Worm (Caenorhabditis elegans): ENCODE data around the gene elli-1.
"Not testable (repeated sequence)": the region's sequence is repeated elsewhere in the genome, so short reads cannot be mapped to it uniquely, and the experiment has no call there.

The elli-1 gene

ce11 chrIV:8730469-8730868 lies 24.2 kb downstream of the elli-1 start, which contains the start of gene F21D5.3:
TSS of gene F21D5.3 (plus strand) at chrIV:8730815.
- TF ChIP-seq klf-2 (GFP tag; conservative IDR thresholded peaks at IDR 0.05) (no peak), T22C8.4 (GFP tag; IDR thresholded peaks at IDR 0.05) (no peak), med-1 (GFP tag; optimal IDR thresholded peaks at IDR 0.05; ENCODE audit: insufficient read depth) (no peak), ref-1 (GFP tag; conservative IDR thresholded peaks at IDR 0.05) (no peak), cog-1 (tag; optimal IDR thresholded peaks at IDR 0.05) (no peak), flt-1 (GFP tag; IDR thresholded peaks at IDR 0.05) (no peak), ztf-23 (GFP tag; IDR thresholded peaks at IDR 0.05) (no peak), ztf-29 (GFP tag; IDR thresholded peaks at IDR 0.05) (no peak), tab-1 (GFP tag; IDR thresholded peaks at IDR 0.05) (no peak)

DNA sequence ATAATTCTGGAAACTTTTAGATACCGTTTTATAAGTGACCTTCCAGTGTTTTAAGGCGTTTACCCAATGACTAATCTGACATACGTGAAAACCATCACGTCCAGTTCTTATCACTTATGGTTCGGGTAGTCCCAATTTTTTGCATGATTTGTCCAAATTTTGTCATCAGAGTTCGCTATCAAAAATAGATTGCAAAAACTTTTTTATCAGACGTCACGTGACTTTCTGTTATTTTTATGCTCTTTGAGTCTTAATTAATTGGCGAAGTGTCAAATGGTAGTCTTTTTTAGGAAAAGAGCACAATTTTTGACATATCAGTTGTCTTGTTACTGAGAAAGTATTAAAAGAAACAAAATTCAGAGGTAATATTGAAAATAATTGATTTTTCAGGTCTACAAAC lies 25.0 kb downstream of the elli-1 start:
- TF ChIP-seq tab-1 (GFP tag; IDR thresholded peaks at IDR 0.05) (no peak), ztf-29 (GFP tag; IDR thresholded peaks at IDR 0.05) (no peak), med-1 (GFP tag; optimal IDR thresholded peaks at IDR 0.05; ENCODE audit: insufficient read depth) (no peak), cog-1 (tag; optimal IDR thresholded peaks at IDR 0.05) (no peak), flt-1 (GFP tag; IDR thresholded peaks at IDR 0.05) (no peak), klf-2 (GFP tag; conservative IDR thresholded peaks at IDR 0.05) (no peak), ref-1 (GFP tag; conservative IDR thresholded peaks at IDR 0.05) (no peak), T22C8.4 (GFP tag; IDR thresholded peaks at IDR 0.05) (no peak), ztf-23 (GFP tag; IDR thresholded peaks at IDR 0.05) (no peak)

DNA sequence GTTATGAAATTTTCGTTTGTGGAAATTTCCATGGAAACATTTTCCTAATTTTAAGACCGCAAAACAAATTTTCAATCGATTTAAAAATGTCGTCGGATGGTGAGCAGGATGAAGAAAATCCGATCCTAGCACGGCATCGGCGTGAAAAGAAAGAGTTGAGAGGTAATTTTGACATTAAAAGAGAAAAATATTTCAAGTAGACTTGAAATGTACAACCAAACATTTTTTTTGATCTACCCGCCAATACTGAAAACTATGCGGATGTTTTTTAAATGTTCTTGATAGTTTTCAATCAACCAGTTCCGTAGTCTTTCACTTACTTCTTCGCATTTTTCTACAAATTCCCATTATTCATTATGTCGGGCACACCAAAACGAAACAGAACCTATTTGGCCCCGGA lies 26.5 kb downstream of the elli-1 start, which contains the start of gene otub-3:
otub-3 (plus strand) TSS at position 56 of the 400 bp plus-strand sequence.
- TF ChIP-seq ztf-23 (GFP tag; IDR thresholded peaks at IDR 0.05) (no peak), flt-1 (GFP tag; IDR thresholded peaks at IDR 0.05) (no peak), cog-1 (tag; optimal IDR thresholded peaks at IDR 0.05) (no peak), T22C8.4 (GFP tag; IDR thresholded peaks at IDR 0.05) (no peak), klf-2 (GFP tag; conservative IDR thresholded peaks at IDR 0.05) (no peak), ref-1 (GFP tag; conservative IDR thresholded peaks at IDR 0.05) (no peak), tab-1 (GFP tag; IDR thresholded peaks at IDR 0.05) (no peak), ztf-29 (GFP tag; IDR thresholded peaks at IDR 0.05) (no peak), med-1 (GFP tag; optimal IDR thresholded peaks at IDR 0.05; ENCODE audit: insufficient read depth) (no peak)

DNA sequence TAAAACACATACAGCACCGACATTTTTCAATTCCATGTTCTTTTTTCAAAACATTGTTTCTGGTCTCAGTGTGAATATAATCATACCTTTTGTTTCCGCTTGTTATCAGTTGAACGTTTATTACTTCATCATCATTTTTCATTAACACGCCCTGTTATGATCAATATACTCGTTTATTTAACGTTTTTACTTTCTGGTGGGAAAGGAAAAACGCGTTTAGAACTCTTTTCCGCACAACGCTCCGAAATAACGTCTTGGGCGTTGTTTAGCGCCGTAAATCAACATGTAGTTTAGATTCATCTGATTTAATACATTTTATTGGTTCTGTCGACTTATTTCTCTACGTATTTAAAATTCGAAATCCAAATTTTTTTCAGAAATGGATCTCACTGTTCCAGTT lies 29.3 kb downstream of the elli-1 start, which contains the start of gene pgm-3:
pgm-3 (plus strand) TSS at position 378 of the 400 bp plus-strand sequence.
- no peak for TF ChIP-seq klf-2 (GFP tag; conservative IDR thresholded peaks at IDR 0.05)
- TF ChIP-seq flt-1 (GFP tag; IDR thresholded peaks at IDR 0.05): no peak
- no peak for TF ChIP-seq cog-1 (tag; optimal IDR thresholded peaks at IDR 0.05)
- TF ChIP-seq ztf-23 (GFP tag; IDR thresholded peaks at IDR 0.05): no peak
- TF ChIP-seq T22C8.4 (GFP tag; IDR thresholded peaks at IDR 0.05): no peak
- TF ChIP-seq med-1 (GFP tag; optimal IDR thresholded peaks at IDR 0.05; ENCODE audit: insufficient read depth): no peak
- no peak for TF ChIP-seq ztf-29 (GFP tag; IDR thresholded peaks at IDR 0.05)
- TF ChIP-seq ref-1 (GFP tag; conservative IDR thresholded peaks at IDR 0.05): no peak
- no peak for TF ChIP-seq tab-1 (GFP tag; IDR thresholded peaks at IDR 0.05)

DNA sequence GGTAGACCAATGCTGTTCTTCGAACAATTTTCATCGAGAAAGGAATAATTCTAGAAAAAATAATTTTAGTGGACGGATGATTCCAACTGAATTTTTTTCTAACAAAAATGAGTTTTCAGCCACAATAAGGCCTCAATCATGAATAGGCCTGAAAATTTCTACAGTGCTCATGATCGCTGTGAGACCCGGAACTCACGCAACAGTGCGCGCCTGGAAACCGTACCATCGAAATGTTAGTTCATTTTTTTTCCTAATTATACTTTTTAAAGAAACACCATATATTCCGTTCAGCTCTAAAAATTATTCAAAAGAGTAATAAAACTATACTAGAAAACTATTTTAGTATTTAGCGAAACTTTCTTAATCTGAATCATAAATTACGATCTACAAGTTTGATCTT lies 29.7 kb downstream of the elli-1 start:
- TF ChIP-seq T22C8.4 (GFP tag; IDR thresholded peaks at IDR 0.05) (no peak), klf-2 (GFP tag; conservative IDR thresholded peaks at IDR 0.05) (no peak), cog-1 (tag; optimal IDR thresholded peaks at IDR 0.05) (no peak), ztf-29 (GFP tag; IDR thresholded peaks at IDR 0.05) (no peak), flt-1 (GFP tag; IDR thresholded peaks at IDR 0.05) (no peak), tab-1 (GFP tag; IDR thresholded peaks at IDR 0.05) (no peak)

ce11 chrIV:8723720-8724119 lies 30.9 kb downstream of the elli-1 start, which contains the start of gene F21D5.9:
TSS of gene F21D5.9 (plus strand) at chrIV:8724020.
- no peak for TF ChIP-seq ztf-23 (GFP tag; IDR thresholded peaks at IDR 0.05)
- no peak for TF ChIP-seq ref-1 (GFP tag; conservative IDR thresholded peaks at IDR 0.05)

ce11 chrIV:8722801-8723200 lies 31.8 kb downstream of the elli-1 start:
- TF ChIP-seq med-1 (GFP tag; optimal IDR thresholded peaks at IDR 0.05; ENCODE audit: insufficient read depth): no peak
- TF ChIP-seq ztf-29 (GFP tag; IDR thresholded peaks at IDR 0.05): no peak
- no peak for TF ChIP-seq cog-1 (tag; optimal IDR thresholded peaks at IDR 0.05)
- TF ChIP-seq flt-1 (GFP tag; IDR thresholded peaks at IDR 0.05): no peak
- TF ChIP-seq ztf-23 (GFP tag; IDR thresholded peaks at IDR 0.05): no peak
- TF ChIP-seq tab-1 (GFP tag; IDR thresholded peaks at IDR 0.05): no peak
- TF ChIP-seq ref-1 (GFP tag; conservative IDR thresholded peaks at IDR 0.05): no peak
- no peak for TF ChIP-seq T22C8.4 (GFP tag; IDR thresholded peaks at IDR 0.05)
- no peak for TF ChIP-seq klf-2 (GFP tag; conservative IDR thresholded peaks at IDR 0.05)

DNA sequence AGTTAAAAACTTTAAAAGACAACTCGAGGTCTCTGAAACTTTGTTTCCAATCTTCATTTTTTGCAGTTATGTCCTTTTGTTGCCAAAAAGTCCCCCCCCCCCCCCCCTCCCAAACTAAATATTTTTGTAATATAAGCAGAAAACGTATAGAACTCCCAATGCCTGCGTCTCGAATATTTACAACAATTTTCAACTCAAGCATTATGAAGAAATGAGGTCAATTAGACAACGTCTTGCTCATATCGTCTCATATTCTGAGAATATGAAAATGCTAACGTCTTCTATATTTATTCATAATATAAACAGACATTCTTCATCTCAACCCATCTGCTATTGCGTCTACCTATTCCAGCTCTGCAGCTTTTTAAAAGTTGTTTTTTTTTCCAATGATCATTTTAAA lies 36.5 kb downstream of the elli-1 start, which contains the start of gene H23L24.1:
H23L24.1 (plus strand) TSS at position 301 of the 400 bp plus-strand sequence.
- TF ChIP-seq tab-1 (GFP tag; IDR thresholded peaks at IDR 0.05) (no peak), ref-1 (GFP tag; conservative IDR thresholded peaks at IDR 0.05) (no peak), flt-1 (GFP tag; IDR thresholded peaks at IDR 0.05) (no peak), T22C8.4 (GFP tag; IDR thresholded peaks at IDR 0.05) (no peak), klf-2 (GFP tag; conservative IDR thresholded peaks at IDR 0.05) (no peak), ztf-29 (GFP tag; IDR thresholded peaks at IDR 0.05) (no peak), ztf-23 (GFP tag; IDR thresholded peaks at IDR 0.05) (no peak), med-1 (GFP tag; optimal IDR thresholded peaks at IDR 0.05; ENCODE audit: insufficient read depth) (no peak), cog-1 (tag; optimal IDR thresholded peaks at IDR 0.05) (no peak)

DNA sequence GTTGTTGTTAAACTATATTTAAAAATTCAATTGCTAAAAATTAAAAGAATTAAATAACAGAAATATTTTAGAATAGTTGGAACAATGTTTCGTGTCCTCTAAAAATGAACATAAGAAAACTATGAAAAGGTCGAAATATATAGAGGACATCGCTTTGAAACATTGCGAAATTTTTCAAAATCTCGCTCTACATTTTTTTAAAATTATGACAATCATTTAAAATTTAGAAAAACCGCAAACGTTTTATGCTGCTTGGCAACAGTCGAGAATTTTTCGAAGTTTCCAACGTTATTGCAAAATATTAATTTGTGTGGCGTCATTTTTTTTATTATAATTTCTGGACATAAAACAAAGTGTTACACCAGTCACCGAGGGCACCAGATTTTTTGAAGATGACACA lies 39.6 kb downstream of the elli-1 start, which contains the start of the genes parg-2 and ipla-5:
parg-2 (minus strand) TSS at position 101 of the 400 bp plus-strand sequence.
ipla-5 (plus strand) TSS at position 216 of the 400 bp plus-strand sequence.
- TF ChIP-seq ztf-29 (GFP tag; IDR thresholded peaks at IDR 0.05); klf-2 (GFP tag; conservative IDR thresholded peaks at IDR 0.05); ref-1 (GFP tag; conservative IDR thresholded peaks at IDR 0.05): not testable (repeated sequence)

DNA sequence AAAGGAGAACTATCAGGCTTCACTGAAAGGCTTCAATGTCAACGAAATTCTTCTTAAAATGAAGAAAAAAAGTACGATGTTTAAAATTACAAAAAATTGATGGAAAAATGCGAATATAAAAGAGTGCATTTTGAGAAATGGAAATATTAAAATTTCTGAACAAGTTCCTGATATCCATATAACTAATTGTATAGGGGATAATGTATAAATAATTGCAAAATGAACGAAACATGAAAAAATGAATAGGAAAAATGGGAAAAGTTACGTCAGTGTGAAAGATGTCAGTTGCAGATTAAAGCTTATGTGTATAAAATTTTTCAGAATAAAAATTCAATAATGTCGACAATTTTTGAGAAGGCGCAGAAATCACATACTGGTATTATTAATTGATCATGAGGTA lies 46.6 kb downstream of the elli-1 start:
- no peak for TF ChIP-seq ztf-29 (GFP tag; IDR thresholded peaks at IDR 0.05)
- TF ChIP-seq klf-2 (GFP tag; conservative IDR thresholded peaks at IDR 0.05): no peak
- TF ChIP-seq flt-1 (GFP tag; IDR thresholded peaks at IDR 0.05): no peak
- no peak for TF ChIP-seq cog-1 (tag; optimal IDR thresholded peaks at IDR 0.05)
- TF ChIP-seq ref-1 (GFP tag; conservative IDR thresholded peaks at IDR 0.05): no peak
- no peak for TF ChIP-seq T22C8.4 (GFP tag; IDR thresholded peaks at IDR 0.05)
- no peak for TF ChIP-seq ztf-23 (GFP tag; IDR thresholded peaks at IDR 0.05)
- no peak for TF ChIP-seq tab-1 (GFP tag; IDR thresholded peaks at IDR 0.05)
- TF ChIP-seq med-1 (GFP tag; optimal IDR thresholded peaks at IDR 0.05; ENCODE audit: insufficient read depth): no peak
